Worm (Caenorhabditis elegans) whole organism, L4 larva: Measurements from ENCODE around the gene srsx-22.

Source experiments
- T20F7.1 ChIP-seq: fragments of 200-800 bp; sonication (Bioruptor generic); optimal IDR thresholded peaks from 2 replicates; lab custom pipeline; 2018; ENCODE audit warnings: mild to moderate bottlenecking, missing genetic modification characterization, missing compliant biosample characterization
- aha-1 ChIP-seq: fragments of 150-350 bp; peaks from one replicate; lab custom pipeline; 2014; ENCODE audit warnings: missing biosample characterization, missing genetic modification characterization
- dmd-9 ChIP-seq: fragments of 200-800 bp; sonication (Bioruptor generic); IDR thresholded peaks from 2 replicates; pipeline ENCODE4 v1.3.6; 2022; ENCODE audit warnings: missing genetic modification reagents, missing genetic modification characterization, missing compliant biosample characterization
- dpl-1 ChIP-seq: fragments of 150-350 bp; optimal IDR thresholded peaks from 2 replicates; lab custom pipeline; 2014; ENCODE audit warnings: missing biosample characterization, missing genetic modification reagents, missing genetic modification characterization
- fkh-10 ChIP-seq: fragments of 150-350 bp; optimal IDR thresholded peaks from 2 replicates; lab custom pipeline; 2014; ENCODE audit warnings: missing biosample characterization, missing genetic modification reagents, missing genetic modification characterization
- nhr-11 ChIP-seq: fragments of 150-350 bp; optimal IDR thresholded peaks from 2 replicates; lab custom pipeline; 2014; ENCODE audit warnings: missing biosample characterization, missing genetic modification characterization
- nhr-28 ChIP-seq: fragments of 150-350 bp; optimal IDR thresholded peaks from 2 replicates; lab custom pipeline; 2014; ENCODE audit warnings: missing biosample characterization, missing genetic modification characterization
- nhr-77 ChIP-seq: fragments of 150-350 bp; optimal IDR thresholded peaks from 2 replicates; lab custom pipeline; 2014; ENCODE audit warnings: missing biosample characterization, missing genetic modification characterization
- unc-130 ChIP-seq: sonication (generic microtip); optimal IDR thresholded peaks from 2 replicates; lab custom pipeline; 2016; ENCODE audit warnings: missing genetic modification reagents, missing genetic modification characterization, missing compliant biosample characterization

DNA sequence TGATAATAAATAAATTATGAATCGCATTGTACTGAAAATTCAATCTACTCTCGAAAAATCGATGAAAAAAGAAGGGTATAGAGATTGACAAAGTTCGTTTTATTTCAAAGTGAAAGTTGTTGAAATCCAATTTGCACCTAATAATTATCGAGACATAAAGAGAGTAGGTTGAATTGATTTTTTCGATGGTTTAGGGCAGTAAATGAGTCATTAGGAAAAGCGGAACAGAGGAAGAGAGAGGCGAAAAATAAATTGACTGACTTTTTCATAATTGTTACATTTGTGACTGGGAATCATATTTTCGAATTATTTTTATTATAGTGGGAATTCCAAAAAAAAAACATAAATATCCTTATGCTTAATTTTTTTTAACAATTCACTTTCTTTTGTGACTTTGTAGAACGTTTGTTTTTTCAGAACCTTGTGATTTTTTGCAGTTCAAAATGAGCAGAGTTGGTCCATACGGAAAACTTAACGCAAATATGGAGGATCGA lies 42.9 kb downstream of the srsx-22 start, which contains the start of the genes pho-6 and F52E1.3:
- TF ChIP-seq T20F7.1 (GFP tag; lab: Kevin White, UChicago) (no peak), nhr-11 (no peak), nhr-77 (tag; lab: Kevin White, UChicago) (no peak), fkh-10 (GFP tag; lab: Kevin White, UChicago) (no peak), aha-1 (no peak), dmd-9 (GFP tag; lab: Robert Waterston, UW) (no peak), nhr-28 (no peak), unc-130 (GFP tag; lab: Kevin White, UChicago) (no peak), dpl-1 (no peak)
